Worm (Caenorhabditis elegans) whole organism, L4 larva: ENCODE data around the gene gid-2.

Experiments used
- F10B5.3 ChIP-seq: sonication (generic microtip); optimal IDR thresholded peaks from 2 replicates; lab custom pipeline; 2016; ENCODE audit warnings: mild to moderate bottlenecking, missing genetic modification characterization, missing compliant biosample characterization
- ZK337.2 ChIP-seq: fragments of 200-800 bp; sonication (Bioruptor generic); IDR thresholded peaks from 2 replicates; pipeline ENCODE4 v1.3.6; 2022; ENCODE audit warnings: missing genetic modification reagents, missing genetic modification characterization, missing compliant biosample characterization
- ZK546.5 ChIP-seq, 2 experiments: sonication (generic microtip); optimal IDR thresholded peaks; 2 replicates each; lab custom pipeline; 2017; ENCODE audit warnings: missing biosample characterization in 2 of 2, missing genetic modification characterization in 2 of 2
- aha-1 ChIP-seq: fragments of 150-350 bp; peaks from one replicate; lab custom pipeline; 2014; ENCODE audit warnings: missing biosample characterization, missing genetic modification characterization
- ama-1 ChIP-seq: fragments of 150-350 bp; optimal IDR thresholded peaks from 2 replicates; lab custom pipeline; 2014; ENCODE audit warnings: inconsistent platforms, mixed read lengths
- arid-1 ChIP-seq: fragments of 200-800 bp; sonication (Bioruptor generic); conservative IDR thresholded peaks from 2 replicates; pipeline ENCODE4 v1.3.6; 2022; ENCODE audit warnings: missing genetic modification reagents, missing genetic modification characterization, missing compliant biosample characterization
- ceh-62 ChIP-seq: sonication (generic microtip); optimal IDR thresholded peaks from 2 replicates; lab custom pipeline; 2017; ENCODE audit warnings: missing biosample characterization, missing genetic modification characterization
- ces-1 ChIP-seq: fragments of 150-350 bp; sonication (generic microtip); optimal IDR thresholded peaks from 4 replicates; lab custom pipeline; 2014; ENCODE audit warnings: missing biosample characterization, missing genetic modification reagents, missing genetic modification characterization
- ctbp-1 ChIP-seq: fragments of 200-800 bp; sonication (Bioruptor generic); IDR thresholded peaks from 2 replicates; pipeline ENCODE4 v1.3.6; 2022; ENCODE audit warnings: missing genetic modification reagents, missing genetic modification characterization, missing compliant biosample characterization
- daf-12 ChIP-seq: fragments of 150-350 bp; optimal IDR thresholded peaks from 2 replicates; lab custom pipeline; 2014; ENCODE audit warnings: missing biosample characterization, missing genetic modification reagents, missing genetic modification characterization
- dve-1 ChIP-seq: sonication (generic microtip); optimal IDR thresholded peaks from 2 replicates; lab custom pipeline; 2017; ENCODE audit warnings: antibody characterized with exemption, mild to moderate bottlenecking, missing genetic modification characterization, missing compliant biosample characterization; ENCODE audit not compliant: insufficient read depth
- egl-43 ChIP-seq: fragments of 200-800 bp; sonication (Bioruptor generic); IDR thresholded peaks from 2 replicates; pipeline ENCODE4 v1.3.6; 2022; ENCODE audit warnings: missing genetic modification reagents, missing genetic modification characterization, missing compliant biosample characterization
- fkh-10 ChIP-seq: fragments of 150-350 bp; optimal IDR thresholded peaks from 2 replicates; lab custom pipeline; 2014; ENCODE audit warnings: missing biosample characterization, missing genetic modification reagents, missing genetic modification characterization
- gei-8 ChIP-seq: fragments of 200-800 bp; sonication (Bioruptor generic); optimal IDR thresholded peaks from 2 replicates; lab custom pipeline; 2018; ENCODE audit warnings: mild to moderate bottlenecking, missing genetic modification characterization, missing compliant biosample characterization
- hlh-11 ChIP-seq: fragments of 200-800 bp; sonication (Bioruptor generic); optimal IDR thresholded peaks from 2 replicates; lab custom pipeline; 2018; ENCODE audit warnings: mild to moderate bottlenecking, missing genetic modification characterization, missing compliant biosample characterization
- hlh-30 ChIP-seq: sonication (generic microtip); optimal IDR thresholded peaks from 2 replicates; lab custom pipeline; 2017; ENCODE audit warnings: antibody characterized with exemption, mild to moderate bottlenecking, missing genetic modification characterization, missing compliant biosample characterization; ENCODE audit not compliant: insufficient read depth
- lin-13 ChIP-seq: fragments of 150-350 bp; optimal IDR thresholded peaks from 2 replicates; lab custom pipeline; 2014; ENCODE audit warnings: missing biosample characterization, missing genetic modification reagents, missing genetic modification characterization
- lin-39 ChIP-seq: fragments of 150-350 bp; optimal IDR thresholded peaks from 2 replicates; lab custom pipeline; 2014; ENCODE audit warnings: missing biosample characterization, missing genetic modification reagents, missing genetic modification characterization
- lir-3 ChIP-seq: sonication (generic microtip); optimal IDR thresholded peaks from 2 replicates; lab custom pipeline; 2016; ENCODE audit warnings: mild to moderate bottlenecking, missing genetic modification characterization, missing compliant biosample characterization
- lsy-2 ChIP-seq, 2 experiments: fragments of 150-350 bp in 1 of 2; sonication (generic microtip) in 1 of 2; optimal IDR thresholded peaks; 2 replicates each; lab custom pipeline; 2014 to 2017; ENCODE audit warnings: missing biosample characterization in 2 of 2, missing genetic modification characterization in 2 of 2
- mdl-1 ChIP-seq, 2 experiments: fragments of 150-350 bp in 1 of 2; sonication (generic microtip) in 1 of 2; optimal IDR thresholded peaks; 2 replicates each; lab custom pipeline; 2014 to 2017; ENCODE audit warnings: missing biosample characterization in 2 of 2, missing genetic modification characterization in 2 of 2
- mes-2 ChIP-seq: sonication (generic microtip); optimal IDR thresholded peaks from 2 replicates; lab custom pipeline; 2016; ENCODE audit warnings: missing genotype, mild to moderate bottlenecking, missing genetic modification characterization, missing compliant biosample characterization; ENCODE audit not compliant: poor library complexity, severe bottlenecking
- nhr-6 ChIP-seq: fragments of 150-350 bp; optimal IDR thresholded peaks from 2 replicates; lab custom pipeline; 2014; ENCODE audit warnings: missing biosample characterization, missing genetic modification characterization
- saeg-2 ChIP-seq: fragments of 200-800 bp; sonication (Bioruptor generic); IDR thresholded peaks from 2 replicates; pipeline ENCODE4 v1.3.6; 2022; ENCODE audit warnings: missing genetic modification reagents, missing genetic modification characterization, missing compliant biosample characterization
- sdz-12 ChIP-seq: fragments of 200-800 bp; sonication (Bioruptor generic); optimal IDR thresholded peaks from 2 replicates; lab custom pipeline; 2018; ENCODE audit warnings: mild to moderate bottlenecking, missing genetic modification characterization, missing compliant biosample characterization
- skn-1 ChIP-seq: fragments of 150-350 bp; optimal IDR thresholded peaks from 2 replicates; lab custom pipeline; 2014; ENCODE audit warnings: missing biosample characterization, missing genetic modification characterization
- snpc-1.2 ChIP-seq: fragments of 200-800 bp; sonication (Bioruptor generic); IDR thresholded peaks from 2 replicates; pipeline ENCODE4 v1.3.6; 2022; ENCODE audit warnings: missing genetic modification reagents, missing genetic modification characterization, missing compliant biosample characterization
- tag-97 ChIP-seq: fragments of 200-800 bp; sonication (Bioruptor generic); IDR thresholded peaks from 2 replicates; pipeline ENCODE4 v1.3.6; 2022; ENCODE audit warnings: missing genetic modification characterization, missing compliant biosample characterization

The gid-2 gene

DNA sequence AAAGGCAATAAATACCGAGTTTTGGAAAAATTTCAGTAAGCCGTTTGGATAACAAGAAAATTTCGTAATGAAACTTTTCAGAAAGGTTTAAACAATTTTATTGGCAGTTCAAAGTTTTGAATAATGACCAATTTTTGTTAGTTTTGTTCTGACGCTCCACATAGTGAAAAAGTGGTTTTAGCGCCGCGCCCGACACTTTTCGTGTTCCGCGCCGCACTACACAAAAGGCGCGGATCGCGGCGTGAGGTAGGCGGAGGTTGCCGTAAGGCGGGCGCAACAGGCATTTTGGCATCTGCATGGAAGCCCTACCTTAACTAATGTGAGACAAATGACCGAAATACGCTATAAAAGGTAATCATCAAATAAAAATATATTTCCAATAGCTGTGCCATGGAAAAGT, 23.0 kb upstream of the gid-2 start:
- no peak for TF ChIP-seq ceh-62
- no peak for TF ChIP-seq ctbp-1 (GFP tag; lab: Robert Waterston, UW)
- TF ChIP-seq mdl-1 (tag; optimal IDR thresholded peaks at IDR 0.05; lab: Kevin White, UChicago): no peak
- no peak for TF ChIP-seq skn-1 (tag; lab: Kevin White, UChicago)
- TF ChIP-seq nhr-6: no peak
- TF ChIP-seq egl-43 (GFP tag; lab: Robert Waterston, UW): no peak
- TF ChIP-seq gei-8 (GFP tag; lab: Kevin White, UChicago): no peak
- TF ChIP-seq ZK337.2 (GFP tag; lab: Robert Waterston, UW): no peak
- no peak for TF ChIP-seq sdz-12 (GFP tag; lab: Kevin White, UChicago)

DNA sequence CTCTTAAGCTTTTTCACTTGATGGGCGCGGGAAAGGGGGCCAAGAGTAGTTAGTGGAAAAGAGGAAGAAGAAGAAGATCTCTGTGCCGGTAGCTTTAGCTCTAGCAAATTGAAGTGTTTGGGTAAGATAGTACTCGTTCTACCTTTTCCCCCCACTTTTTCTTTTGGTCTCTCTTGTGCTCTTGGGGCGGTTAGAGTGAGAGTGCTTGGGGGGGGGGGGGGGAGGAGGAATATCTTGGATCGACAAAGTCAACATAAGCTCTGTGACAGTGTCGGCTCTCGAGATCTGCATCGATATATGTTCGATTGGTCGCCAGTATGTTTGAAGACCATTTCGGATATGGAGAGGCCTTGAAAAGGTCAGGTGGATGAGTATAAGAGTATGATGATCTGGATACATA, 21.0 kb upstream of the gid-2 start, which contains the start of gene fox-1:
fox-1 (minus strand) TSS at position 101 of the 400 bp plus-strand sequence.
- TF ChIP-seq mdl-1 (tag; optimal IDR thresholded peaks at IDR 0.05; lab: Kevin White, UChicago) (no peak), snpc-1.2 (GFP tag; lab: Robert Waterston, UW) (no peak), mes-2 (no peak)

DNA sequence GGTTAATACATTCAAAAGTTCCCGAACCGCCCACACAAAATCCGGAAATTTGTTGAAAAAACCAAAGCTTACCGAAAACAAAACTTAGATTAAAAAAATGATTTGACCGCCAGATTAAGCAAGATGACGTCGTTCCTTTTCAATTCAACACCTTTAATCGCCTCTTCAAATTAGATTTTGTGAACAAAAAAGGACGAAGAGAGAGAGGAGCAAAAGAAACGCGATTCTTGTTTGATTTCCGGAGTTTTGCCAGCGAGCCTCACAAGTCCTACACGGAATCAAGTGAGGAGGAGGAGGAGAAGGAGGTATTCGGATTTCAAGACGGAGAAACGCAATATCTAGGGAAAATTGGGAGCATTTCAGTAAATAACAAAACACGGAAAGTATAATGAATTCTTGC, 18.7 kb upstream of the gid-2 start:
- no peak for TF ChIP-seq snpc-1.2 (GFP tag; lab: Robert Waterston, UW)
- no peak for TF ChIP-seq lin-39 (tag; lab: Kevin White, UChicago)
- TF ChIP-seq ces-1 (GFP tag; lab: Kevin White, UChicago): no peak
- peak; percentile 83 for TF ChIP-seq fkh-10 (GFP tag; lab: Kevin White, UChicago)
- peak; percentile 14 for TF ChIP-seq aha-1 (tag; lab: Kevin White, UChicago)

DNA sequence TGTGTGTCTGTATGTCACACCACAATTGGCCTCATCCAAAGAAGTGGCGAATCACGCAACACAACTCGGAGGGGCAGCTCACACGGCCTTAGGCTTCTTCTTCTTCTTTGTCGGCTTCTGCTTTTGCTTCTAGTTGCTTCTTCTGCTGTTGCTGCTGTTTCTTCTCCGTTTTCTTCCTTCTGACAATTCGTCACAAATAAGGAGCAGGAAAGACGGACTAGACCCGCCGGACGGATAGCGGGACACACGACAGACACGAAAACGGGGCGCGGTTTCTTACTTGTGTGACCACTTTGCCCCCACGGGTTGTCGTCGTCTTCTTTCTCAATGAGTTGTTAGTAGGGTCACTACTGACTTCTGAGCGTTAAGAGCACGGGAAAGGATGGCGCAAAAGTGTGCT, 17.4 kb upstream of the gid-2 start:
- TF ChIP-seq tag-97 (GFP tag; lab: Robert Waterston, UW) (no peak), ama-1 (lab: Kevin White, UChicago) (no peak), ZK546.5 (tag; optimal IDR thresholded peaks at IDR 0.05; lab: Kevin White, UChicago) (no peak), saeg-2 (GFP tag; lab: Robert Waterston, UW) (no peak), mdl-1 (tag; optimal IDR thresholded peaks at IDR 0.05; lab: Kevin White, UChicago) (no peak), daf-12 (tag; lab: Kevin White, UChicago) (no peak), ctbp-1 (GFP tag; lab: Robert Waterston, UW) (no peak), hlh-30 (tag; lab: Kevin White, UChicago) (peak; percentile 11), aha-1 (tag; lab: Kevin White, UChicago) (peak; percentile 77), lsy-2 (tag; optimal IDR thresholded peaks at IDR 0.05; lab: Kevin White, UChicago) (no peak), lin-13 (GFP tag; lab: Kevin White, UChicago) (no peak), arid-1 (GFP tag; lab: Robert Waterston, UW) (no peak)

DNA sequence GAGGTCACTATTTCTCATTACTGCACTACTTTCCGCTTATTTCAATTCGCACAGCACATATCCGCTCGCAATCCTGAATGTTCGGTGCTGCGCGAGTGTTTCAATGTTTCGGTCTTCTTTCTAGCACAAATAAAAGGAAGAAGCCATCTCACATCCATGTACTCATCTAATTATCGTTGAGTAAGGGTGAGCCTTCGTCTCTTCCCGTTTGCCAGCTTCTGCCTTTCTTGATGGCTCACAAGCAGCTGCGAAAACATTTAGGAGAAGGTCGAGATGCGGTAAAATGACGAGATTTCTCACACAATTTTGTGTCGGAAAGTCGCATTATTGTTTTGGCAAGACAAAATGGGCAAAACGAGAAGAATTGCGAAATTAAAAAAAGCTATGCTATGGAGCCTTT, 16.2 kb upstream of the gid-2 start:
- peak; percentile 69 for TF ChIP-seq fkh-10 (GFP tag; lab: Kevin White, UChicago)
- TF ChIP-seq mdl-1 (tag; optimal IDR thresholded peaks at IDR 0.05; lab: Kevin White, UChicago): no peak

DNA sequence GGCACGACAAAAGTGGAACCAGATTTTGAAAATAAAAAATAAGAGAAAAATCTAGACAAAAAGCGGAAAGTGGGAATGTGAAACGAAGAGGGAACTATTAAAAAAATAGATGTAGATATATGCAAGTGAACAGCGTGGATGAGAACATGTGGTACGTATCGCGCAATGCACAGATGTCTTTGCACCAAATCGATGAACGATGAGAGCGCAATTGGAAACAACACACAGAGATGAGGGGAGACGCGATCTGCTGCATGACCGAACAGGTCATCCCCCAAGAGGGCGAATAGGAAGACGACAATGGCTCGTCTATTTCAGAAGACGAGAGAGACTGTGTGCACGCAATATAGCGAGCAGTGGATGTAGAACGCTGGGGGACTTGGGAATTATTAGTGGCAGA, 14.0 kb upstream of the gid-2 start:
- TF ChIP-seq dve-1 (tag; lab: Kevin White, UChicago) (no peak), lir-3 (tag; lab: Kevin White, UChicago) (no peak)

DNA sequence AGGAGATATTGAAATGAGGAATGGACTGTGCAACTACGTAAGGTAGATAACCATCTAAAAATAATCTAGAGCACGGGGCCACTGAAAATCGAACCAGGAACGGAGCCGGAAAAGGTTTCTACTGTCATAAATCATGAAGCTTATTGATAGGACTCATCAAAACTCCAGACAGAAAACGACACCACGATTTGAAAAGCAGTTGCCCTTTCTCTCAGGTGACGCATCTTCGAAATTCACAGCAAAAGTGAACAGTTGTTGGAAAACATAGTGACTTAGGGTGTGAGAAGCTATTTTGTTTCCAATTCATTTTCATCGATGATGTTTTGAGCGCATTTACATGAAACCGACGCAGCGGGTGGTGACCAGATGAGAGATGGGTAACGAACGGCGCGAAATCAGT, 13.5 kb upstream of the gid-2 start:
- peak; percentile 14 for TF ChIP-seq hlh-11 (tag; lab: Kevin White, UChicago)
- TF ChIP-seq F10B5.3 (tag; lab: Kevin White, UChicago): no peak
- TF ChIP-seq, all 104 proteins: peak for 1
